Worm (Caenorhabditis elegans) whole organism, L4 larva: ENCODE results near the gene sri-47.

Experiments
- jun-1 ChIP-seq: fragments of 150-350 bp; optimal IDR thresholded peaks from 2 replicates; lab custom pipeline; 2014; ENCODE audit warnings: missing biosample characterization, missing genetic modification reagents, missing genetic modification characterization
- lin-39 ChIP-seq: fragments of 150-350 bp; optimal IDR thresholded peaks from 2 replicates; lab custom pipeline; 2014; ENCODE audit warnings: missing biosample characterization, missing genetic modification reagents, missing genetic modification characterization
- nhr-111 ChIP-seq: fragments of 200-800 bp; sonication (Bioruptor generic); optimal IDR thresholded peaks from 2 replicates; lab custom pipeline; 2018; ENCODE audit warnings: mild to moderate bottlenecking, missing genetic modification characterization, missing compliant biosample characterization
- nhr-237 ChIP-seq: sonication (generic microtip); optimal IDR thresholded peaks from 2 replicates; lab custom pipeline; 2017; ENCODE audit warnings: missing biosample characterization, missing genetic modification characterization

DNA sequence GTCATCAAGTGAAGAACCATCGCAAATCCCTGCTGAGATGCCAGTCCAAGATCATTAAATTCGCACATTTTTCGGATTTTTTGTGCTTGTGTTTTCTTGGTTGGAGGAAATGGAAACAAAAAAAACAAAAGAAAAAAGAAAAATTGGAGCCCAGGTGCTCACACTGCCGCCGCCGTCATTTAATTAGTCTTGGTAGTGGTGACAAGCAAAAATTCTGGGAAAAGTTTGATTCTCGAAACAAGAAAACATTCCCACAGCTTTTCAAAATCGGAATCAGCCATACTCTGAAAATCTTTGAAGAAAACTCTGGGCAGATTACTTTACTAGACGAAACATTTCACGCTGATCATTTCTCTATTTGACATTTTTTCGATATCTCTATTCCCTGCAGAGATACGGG lies 48.5 kb downstream of the sri-47 start, which contains the start of gene srh-128:
- no peak for TF ChIP-seq jun-1 (tag; lab: Kevin White, UChicago)
- TF ChIP-seq nhr-237 (tag; lab: Kevin White, UChicago) = no peak
- TF ChIP-seq nhr-111 = no peak
- no peak for TF ChIP-seq lin-39 (tag; lab: Kevin White, UChicago)
